Fruit fly (Drosophila melanogaster) whole organism, embryonic: ENCODE data around the gene mu2.

Experiments used
- Atf-2 ChIP-seq: fragments of 200-800 bp; sonication (Bioruptor generic); optimal IDR thresholded peaks from 2 replicates; lab custom pipeline; 2016; ENCODE audit warnings: missing biosample characterization, missing genetic modification characterization
- Blimp-1 ChIP-seq: fragments of 200-800 bp; sonication (Bioruptor generic); optimal IDR thresholded peaks from 3 replicates; lab custom pipeline; 2018; ENCODE audit warnings: missing biosample characterization, missing genetic modification characterization, mild to moderate bottlenecking, moderate library complexity, missing genetic modification reagents
- CG10267 ChIP-seq: fragments of 200-800 bp; sonication (Bioruptor generic); optimal IDR thresholded peaks from 2 replicates; lab custom pipeline; 2018; ENCODE audit warnings: missing biosample characterization, mild to moderate bottlenecking, missing genetic modification characterization, moderate library complexity
- CG10565 ChIP-seq: fragments of 200-800 bp; sonication (Bioruptor generic); optimal IDR thresholded peaks from 3 replicates; lab custom pipeline; 2016; ENCODE audit warnings: missing biosample characterization, mild to moderate bottlenecking, missing genetic modification characterization
- CG11085 ChIP-seq: fragments of 200-800 bp; sonication (Bioruptor generic); IDR thresholded peaks from 2 replicates; pipeline ENCODE4 v1.3.6; 2022; ENCODE audit warnings: missing biosample characterization, missing genetic modification characterization
- CG11504 ChIP-seq: fragments of 200-800 bp; sonication (Bioruptor generic); optimal IDR thresholded peaks from 3 replicates; lab custom pipeline; 2019; ENCODE audit warnings: missing biosample characterization, mild to moderate bottlenecking, missing genetic modification characterization, moderate library complexity
- CG11723 ChIP-seq: fragments of 200-800 bp; sonication (Bioruptor generic); optimal IDR thresholded peaks from 2 replicates; lab custom pipeline; 2017; ENCODE audit warnings: missing biosample characterization, mild to moderate bottlenecking, missing genetic modification characterization
- CG12744 ChIP-seq: fragments of 200-800 bp; sonication (Bioruptor generic); optimal IDR thresholded peaks from 2 replicates; lab custom pipeline; 2016; ENCODE audit warnings: missing biosample characterization, missing genetic modification characterization
- CG13624 ChIP-seq: fragments of 200-800 bp; sonication (Bioruptor generic); optimal IDR thresholded peaks from 2 replicates; lab custom pipeline; 2016; ENCODE audit warnings: missing biosample characterization, missing genetic modification characterization
- CG14710 ChIP-seq: fragments of 200-800 bp; sonication (Bioruptor generic); optimal IDR thresholded peaks from 3 replicates; lab custom pipeline; 2019; ENCODE audit warnings: missing biosample characterization, mild to moderate bottlenecking, missing genetic modification characterization, moderate library complexity
- CG15479 ChIP-seq: fragments of 200-800 bp; sonication (Bioruptor generic); optimal IDR thresholded peaks from 3 replicates; lab custom pipeline; 2019; ENCODE audit warnings: missing biosample characterization, mild to moderate bottlenecking, missing genetic modification characterization, moderate library complexity
- CG15514 ChIP-seq: fragments of 200-800 bp; sonication (Bioruptor generic); optimal IDR thresholded peaks from 3 replicates; lab custom pipeline; 2017; ENCODE audit warnings: missing biosample characterization, missing genetic modification characterization, mild to moderate bottlenecking, moderate library complexity, missing genetic modification reagents
- CG17186 ChIP-seq: fragments of 200-800 bp; sonication (Bioruptor generic); optimal IDR thresholded peaks from 3 replicates; lab custom pipeline; 2017; ENCODE audit warnings: missing biosample characterization, missing genetic modification reagents, missing genetic modification characterization
- CG17359 ChIP-seq: fragments of 200-800 bp; sonication (Bioruptor generic); optimal IDR thresholded peaks from 3 replicates; lab custom pipeline; 2018; ENCODE audit warnings: missing biosample characterization, mild to moderate bottlenecking, missing genetic modification characterization, moderate library complexity
- CG17912 ChIP-seq: fragments of 200-800 bp; sonication (Bioruptor generic); optimal IDR thresholded peaks from 2 replicates; lab custom pipeline; 2018; ENCODE audit warnings: missing biosample characterization, mild to moderate bottlenecking, missing genetic modification characterization
- CG18476 ChIP-seq: fragments of 200-800 bp; sonication (Bioruptor generic); optimal IDR thresholded peaks from 2 replicates; lab custom pipeline; 2016; ENCODE audit warnings: missing biosample characterization, mild to moderate bottlenecking, missing genetic modification characterization
- CG2116 ChIP-seq: fragments of 200-800 bp; sonication (Bioruptor generic); optimal IDR thresholded peaks from 3 replicates; lab custom pipeline; 2018; ENCODE audit warnings: missing biosample characterization, mild to moderate bottlenecking, missing genetic modification characterization
- CG2889 ChIP-seq: fragments of 200-800 bp; sonication (Bioruptor generic); IDR thresholded peaks from 3 replicates; pipeline ENCODE4 v1.3.6; 2022; ENCODE audit warnings: missing biosample characterization, missing genetic modification characterization
- CG30020 ChIP-seq: fragments of 200-800 bp; optimal IDR thresholded peaks from 2 replicates; lab custom pipeline; 2019; ENCODE audit warnings: missing biosample characterization, mild to moderate bottlenecking, missing genetic modification characterization, moderate library complexity
- CG32772 ChIP-seq: fragments of 200-800 bp; sonication (Bioruptor generic); IDR thresholded peaks from 2 replicates; pipeline ENCODE4 v1.3.6; 2022; ENCODE audit warnings: missing biosample characterization, missing genetic modification characterization
- CG3838 ChIP-seq: fragments of 200-800 bp; sonication (Bioruptor generic); optimal IDR thresholded peaks from 3 replicates; lab custom pipeline; 2016; ENCODE audit warnings: missing biosample characterization, missing genetic modification characterization
- CG6175 ChIP-seq: fragments of 200-800 bp; sonication (Bioruptor generic); IDR thresholded peaks from 3 replicates; pipeline ENCODE4 v1.3.6; 2022; ENCODE audit warnings: missing biosample characterization, missing genetic modification characterization
- CG7372 ChIP-seq: fragments of 200-800 bp; sonication (Bioruptor generic); IDR thresholded peaks from 2 replicates; pipeline ENCODE4 v1.3.6; 2022; ENCODE audit warnings: missing biosample characterization, missing genetic modification characterization
- CG8359 ChIP-seq: fragments of 200-800 bp; sonication (Bioruptor generic); optimal IDR thresholded peaks from 2 replicates; lab custom pipeline; 2017; ENCODE audit warnings: missing biosample characterization, mild to moderate bottlenecking, missing genetic modification characterization, borderline replicate concordance
- CHES-1-like ChIP-seq: fragments of 200-800 bp; sonication (Bioruptor generic); optimal IDR thresholded peaks from 2 replicates; lab custom pipeline; 2016; ENCODE audit warnings: missing biosample characterization, missing genetic modification characterization
- CTCF ChIP-seq: fragments of 200-800 bp; sonication (Bioruptor generic); optimal IDR thresholded peaks from 2 replicates; lab custom pipeline; 2017; ENCODE audit warnings: missing biosample characterization, mild to moderate bottlenecking, missing genetic modification characterization, moderate library complexity
- CrebB ChIP-seq: fragments of 200-800 bp; sonication (Bioruptor generic); optimal IDR thresholded peaks from 3 replicates; lab custom pipeline; 2018; ENCODE audit warnings: missing biosample characterization, mild to moderate bottlenecking, missing genetic modification characterization
- Dip2 ChIP-seq: fragments of 200-800 bp; sonication (Bioruptor generic); IDR thresholded peaks from 2 replicates; pipeline ENCODE4 v1.3.6; 2022; ENCODE audit warnings: missing biosample characterization, missing genetic modification characterization
- E2f2 ChIP-seq: fragments of 200-800 bp; sonication (Bioruptor generic); IDR thresholded peaks from 2 replicates; pipeline ENCODE4 v1.3.6; 2022; ENCODE audit warnings: missing biosample characterization, missing genetic modification characterization
- ERR ChIP-seq: fragments of 200-800 bp; sonication (Bioruptor generic); optimal IDR thresholded peaks from 2 replicates; lab custom pipeline; 2016; ENCODE audit warnings: missing biosample characterization, missing genetic modification characterization
- Eip74EF ChIP-seq, 2 experiments: fragments of 200-800 bp in 1 of 2; fragments of >200 bp in 1 of 2; sonication (Bioruptor generic) in 1 of 2; optimal IDR thresholded peaks; 2 replicates each; lab custom pipeline; 2017 to 2019; ENCODE audit warnings: missing biosample characterization in 2 of 2, missing genetic modification characterization in 2 of 2, mild to moderate bottlenecking in 1 of 2, moderate library complexity in 1 of 2
- H2.0 ChIP-seq: fragments of 200-800 bp; sonication (Bioruptor generic); IDR thresholded peaks from 2 replicates; pipeline ENCODE4 v1.3.6; 2022; ENCODE audit warnings: missing biosample characterization, missing genetic modification characterization
- Hand ChIP-seq: fragments of 200-800 bp; sonication (Bioruptor generic); optimal IDR thresholded peaks from 2 replicates; lab custom pipeline; 2017; ENCODE audit warnings: mild to moderate bottlenecking, missing biosample characterization, missing genetic modification reagents, missing genetic modification characterization
- MBD-R2 ChIP-seq: fragments of 200-800 bp; sonication (Bioruptor generic); IDR thresholded peaks from 2 replicates; pipeline ENCODE4 v1.3.6; 2022; ENCODE audit warnings: missing biosample characterization, missing genetic modification characterization
- Usf ChIP-seq: fragments of 200-800 bp; sonication (Bioruptor generic); optimal IDR thresholded peaks from 2 replicates; lab custom pipeline; 2017; ENCODE audit warnings: missing genotype, missing biosample characterization, missing genetic modification characterization
- btn ChIP-seq: fragments of 200-800 bp; sonication (Bioruptor generic); optimal IDR thresholded peaks from 2 replicates; lab custom pipeline; 2016; ENCODE audit warnings: missing biosample characterization, missing genetic modification characterization
- chinmo ChIP-seq: fragments of 200-800 bp; sonication (Bioruptor generic); IDR thresholded peaks from 4 replicates; pipeline ENCODE4 v1.3.6; 2022; ENCODE audit warnings: missing biosample characterization, missing genetic modification characterization; ENCODE audit not compliant: partially characterized antibody
- chm ChIP-seq: fragments of 200-800 bp; sonication (Bioruptor generic); IDR thresholded peaks from 2 replicates; pipeline ENCODE4 v1.3.6; 2022; ENCODE audit warnings: missing biosample characterization, missing genetic modification characterization
- danr ChIP-seq: fragments of 200-800 bp; sonication (Bioruptor generic); IDR thresholded peaks from 2 replicates; pipeline ENCODE4 v1.3.6; 2022; ENCODE audit warnings: missing biosample characterization, missing genetic modification characterization
- emc ChIP-seq: fragments of 200-800 bp; sonication (Bioruptor generic); optimal IDR thresholded peaks from 2 replicates; lab custom pipeline; 2016; ENCODE audit warnings: missing biosample characterization, missing genetic modification characterization
- her ChIP-seq: fragments of 200-800 bp; sonication (Bioruptor generic); optimal IDR thresholded peaks from 2 replicates; lab custom pipeline; 2016; ENCODE audit warnings: missing biosample characterization, missing genetic modification characterization
- nmo ChIP-seq: fragments of 200-800 bp; sonication (Bioruptor generic); optimal IDR thresholded peaks from 2 replicates; lab custom pipeline; 2018; ENCODE audit warnings: missing biosample characterization, mild to moderate bottlenecking, missing genetic modification characterization, moderate library complexity
- odd ChIP-seq: fragments of 200-800 bp; sonication (Bioruptor generic); optimal IDR thresholded peaks from 2 replicates; lab custom pipeline; 2017; ENCODE audit warnings: missing biosample characterization, mild to moderate bottlenecking, missing genetic modification characterization
- p53 ChIP-seq: fragments of 200-800 bp; sonication (Bioruptor generic); optimal IDR thresholded peaks from 2 replicates; lab custom pipeline; 2016; ENCODE audit warnings: missing biosample characterization, missing genetic modification characterization
- pfk ChIP-seq: fragments of 200-800 bp; sonication (Bioruptor generic); optimal IDR thresholded peaks from 2 replicates; lab custom pipeline; 2018; ENCODE audit warnings: missing biosample characterization, mild to moderate bottlenecking, missing genetic modification characterization, moderate library complexity
- ranshi ChIP-seq: fragments of 200-800 bp; sonication (Bioruptor generic); IDR thresholded peaks from 2 replicates; pipeline ENCODE4 v1.3.6; 2022; ENCODE audit warnings: missing biosample characterization, missing genetic modification characterization
- repo ChIP-seq: fragments of 200-800 bp; sonication (Bioruptor generic); optimal IDR thresholded peaks from 2 replicates; lab custom pipeline; 2016; ENCODE audit warnings: missing biosample characterization, missing genetic modification characterization
- salm ChIP-seq: fragments of 200-800 bp; sonication (Bioruptor generic); optimal IDR thresholded peaks from 2 replicates; lab custom pipeline; 2018; ENCODE audit warnings: missing biosample characterization, mild to moderate bottlenecking, missing genetic modification characterization
- tap ChIP-seq: fragments of 200-800 bp; optimal IDR thresholded peaks from 3 replicates; lab custom pipeline; 2019; ENCODE audit warnings: missing biosample characterization, mild to moderate bottlenecking, missing genetic modification characterization, moderate library complexity
- vnd ChIP-seq: fragments of 200-800 bp; sonication (Bioruptor generic); IDR thresholded peaks from 3 replicates; pipeline ENCODE4 v1.3.6; 2022; ENCODE audit warnings: missing biosample characterization, missing genetic modification characterization; ENCODE audit not compliant: partially characterized antibody
- zen ChIP-seq: fragments of 200-800 bp; sonication (Bioruptor generic); optimal IDR thresholded peaks from 3 replicates; lab custom pipeline; 2018; ENCODE audit warnings: missing biosample characterization, mild to moderate bottlenecking, missing genetic modification characterization, moderate library complexity

mu2 gene

dm6 chr3L:1940843-1941418 lies 6.3 kb downstream of the mu2 start, which contains the start of gene Mfap1 (continued):
- TF ChIP-seq chinmo (peak; percentile 88; the same call in 3 of the 4 replicates), pfk (no peak), CG15514 (GFP tag; lab: Kevin White, UChicago) (peak; percentile 71), CG6175 (no peak), Atf-2 (GFP tag; lab: Kevin White, UChicago) (no peak), CG12744 (GFP tag; lab: Kevin White, UChicago) (no peak), zen (tag; lab: Kevin White, UChicago) (no peak), CG11723 (GFP tag; lab: Kevin White, UChicago) (no peak), ERR (GFP tag; lab: Kevin White, UChicago) (no peak), nmo (peak; percentile 26), CG13624 (GFP tag; lab: Kevin White, UChicago) (no peak), H2.0 (no peak), odd (GFP tag; lab: Kevin White, UChicago) (no peak), tap (no peak), CrebB (no peak), Dip2 (GFP tag; lab: Robert Waterston, UW) (no peak), CG15479 (GFP tag; lab: Kevin White, UChicago) (no peak), CG11504 (no peak), Blimp-1 (no peak), MBD-R2 (GFP tag; lab: Robert Waterston, UW) (peak; percentile 76), CG7372 (GFP tag; lab: Robert Waterston, UW) (no peak), CG18476 (no peak), CG32772 (GFP tag; lab: Robert Waterston, UW) (no peak), danr (GFP tag; lab: Robert Waterston, UW) (no peak), CG10267 (tag; lab: Kevin White, UChicago) (peak; percentile 33), her (GFP tag; lab: Kevin White, UChicago) (no peak), CG3838 (GFP tag; lab: Kevin White, UChicago) (no peak), CG2889 (GFP tag; lab: Robert Waterston, UW) (no peak), vnd (GFP tag; lab: Robert Waterston, UW) (0 out of 3 replicates have a peak, but pooled peaks have one; percentile 43), CHES-1-like (GFP tag; lab: Kevin White, UChicago) (peak; percentile 8), repo (GFP tag; lab: Kevin White, UChicago) (no peak), emc (GFP tag; lab: Kevin White, UChicago) (no peak), CG17186 (GFP tag; lab: Kevin White, UChicago) (no peak), CG8359 (GFP tag; lab: Kevin White, UChicago) (no peak), CTCF (GFP tag; lab: Kevin White, UChicago) (no peak), E2f2 (GFP tag; lab: Robert Waterston, UW) (peak; percentile 98), chm (GFP tag; lab: Robert Waterston, UW) (no peak), btn (GFP tag; lab: Kevin White, UChicago) (no peak), Usf (GFP tag; lab: Kevin White, UChicago) (no peak), CG17912 (GFP tag; lab: Kevin White, UChicago) (no peak), CG11085 (no peak), p53 (GFP tag; lab: Kevin White, UChicago) (no peak), CG10565 (GFP tag; lab: Kevin White, UChicago) (no peak), Hand (GFP tag; lab: Kevin White, UChicago) (no peak), ranshi (GFP tag; lab: Robert Waterston, UW) (no peak), Eip74EF (GFP tag; optimal IDR thresholded peaks at IDR 0.05; lab: Kevin White, UChicago) (no peak), CG14710 (peak; percentile 50), CG30020 (no peak), CG17359 (tag; lab: Kevin White, UChicago) (no peak), salm (tag; lab: Kevin White, UChicago) (no peak), CG2116 (peak; percentile 96)
